Fruit fly (Drosophila melanogaster) whole organism, wandering third instar larva: Measurements from ENCODE around the gene CG31752.

Experiments
- h ChIP-seq: fragments of 200-800 bp; sonication (Bioruptor generic); optimal IDR thresholded peaks from 3 replicates; lab custom pipeline; 2016; ENCODE audit warnings: missing biosample characterization, mild to moderate bottlenecking, missing genetic modification characterization
- pan ChIP-seq: fragments of >200 bp; optimal IDR thresholded peaks from 2 replicates; lab custom pipeline; 2017
- sage ChIP-seq: fragments of 200-800 bp; sonication (Bioruptor generic); optimal IDR thresholded peaks from 2 replicates; lab custom pipeline; 2016; ENCODE audit warnings: missing biosample characterization, mild to moderate bottlenecking, missing genetic modification characterization

- no peak for TF ChIP-seq sage (GFP tag; lab: Kevin White, UChicago)
- TF ChIP-seq h (GFP tag; lab: Kevin White, UChicago): peak; percentile 12
- TF ChIP-seq pan (lab: Kevin White, UChicago): no peak
Measured at dm6 chr2L:18889311-18889710, 48.2 kb upstream of the CG31752 start.
